Worm (Caenorhabditis elegans): Measurements from ENCODE around the gene npr-15.

DNA sequence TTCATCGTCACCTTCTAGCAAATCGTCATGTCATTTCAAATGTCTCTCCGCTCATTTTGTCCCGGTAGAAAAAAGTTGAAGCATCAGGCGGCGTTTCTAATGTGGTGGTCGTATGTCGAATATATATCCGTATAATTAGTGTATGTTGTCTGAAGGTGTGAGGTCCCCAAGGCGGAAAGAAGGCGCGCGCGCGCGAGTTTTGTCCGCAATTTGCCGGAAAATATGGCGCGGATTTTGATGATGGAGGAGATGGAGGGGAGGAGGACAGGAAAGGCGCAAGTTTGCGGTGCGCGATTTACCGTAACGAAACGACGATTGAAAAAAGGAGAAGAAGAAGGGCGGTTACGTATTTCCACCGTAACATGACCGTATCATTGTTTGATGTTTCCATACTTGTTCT lies 47.6 kb upstream of the npr-15 start:
- TF ChIP-seq elt-3 (tag; optimal IDR thresholded peaks at IDR 0.05) (no peak), nhr-77 (tag; optimal IDR thresholded peaks at IDR 0.05) (no peak), nhr-43 (tag; optimal IDR thresholded peaks at IDR 0.05; ENCODE audit: poor library complexity, severe bottlenecking) (no peak), lin-39 (tag; optimal IDR thresholded peaks at IDR 0.05) (no peak), lsy-12 (tag; optimal IDR thresholded peaks at IDR 0.05) (no peak), ama-1 (optimal IDR thresholded peaks at IDR 0.05) (no peak)

Measured in whole organism, L3 larva.